Worm (Caenorhabditis elegans) whole organism, late embryonic: ENCODE measurements around the gene srg-6.

ENCODE experiments used
- K09A11.1 ChIP-seq: sonication (generic microtip); optimal IDR thresholded peaks from 2 replicates; lab custom pipeline; 2017; ENCODE audit warnings: antibody characterized with exemption, mild to moderate bottlenecking, missing genetic modification characterization, missing compliant biosample characterization; ENCODE audit not compliant: insufficient read depth
- ahr-1 ChIP-seq: sonication (generic microtip); optimal IDR thresholded peaks from 2 replicates; lab custom pipeline; 2016; ENCODE audit warnings: missing genetic modification characterization, missing compliant biosample characterization
- ceh-18 ChIP-seq: sonication (generic microtip); optimal IDR thresholded peaks from 2 replicates; lab custom pipeline; 2016; ENCODE audit warnings: missing genetic modification characterization, missing compliant biosample characterization
- ceh-19 ChIP-seq: fragments of 200-800 bp; sonication (Bioruptor generic); optimal IDR thresholded peaks from 2 replicates; lab custom pipeline; 2018; ENCODE audit warnings: mild to moderate bottlenecking, missing genetic modification characterization, missing compliant biosample characterization
- ceh-22 ChIP-seq: sonication (generic microtip); optimal IDR thresholded peaks from 2 replicates; lab custom pipeline; 2017; ENCODE audit warnings: missing biosample characterization, missing genetic modification characterization
- ceh-45 ChIP-seq: fragments of 200-800 bp; sonication (Bioruptor generic); IDR thresholded peaks from 2 replicates; pipeline ENCODE4 v1.3.6; 2022; ENCODE audit warnings: missing genetic modification reagents, missing genetic modification characterization, missing compliant biosample characterization
- ceh-6 ChIP-seq: fragments of 200-800 bp; sonication (Bioruptor generic); optimal IDR thresholded peaks from 2 replicates; lab custom pipeline; 2018; ENCODE audit warnings: mild to moderate bottlenecking, missing genetic modification characterization, missing compliant biosample characterization
- dve-1 ChIP-seq: sonication (generic microtip); optimal IDR thresholded peaks from 2 replicates; lab custom pipeline; 2017; ENCODE audit warnings: antibody characterized with exemption, mild to moderate bottlenecking, missing genetic modification characterization, missing compliant biosample characterization
- ets-4 ChIP-seq: sonication (generic microtip); optimal IDR thresholded peaks from 2 replicates; lab custom pipeline; 2016; ENCODE audit warnings: missing genetic modification characterization, missing compliant biosample characterization
- eyg-1 ChIP-seq: sonication (generic microtip); optimal IDR thresholded peaks from 2 replicates; lab custom pipeline; 2016; ENCODE audit warnings: missing genotype, missing genetic modification characterization, missing compliant biosample characterization
- gmeb-2 ChIP-seq: sonication (generic microtip); optimal IDR thresholded peaks from 2 replicates; lab custom pipeline; 2016; ENCODE audit warnings: missing genetic modification characterization, inconsistent platforms, missing compliant biosample characterization
- lin-11 ChIP-seq: fragments of 200-800 bp; sonication (Bioruptor generic); optimal IDR thresholded peaks from 2 replicates; lab custom pipeline; 2018; ENCODE audit warnings: mild to moderate bottlenecking, missing genetic modification characterization, missing compliant biosample characterization
- nfya-1 ChIP-seq: sonication (generic microtip); optimal IDR thresholded peaks from 2 replicates; lab custom pipeline; 2017; ENCODE audit warnings: missing genetic modification characterization, mild to moderate bottlenecking, missing compliant biosample characterization, antibody characterized with exemption, moderate library complexity
- odd-2 ChIP-seq: sonication (generic microtip); optimal IDR thresholded peaks from 2 replicates; lab custom pipeline; 2017; ENCODE audit warnings: antibody characterized with exemption, mild to moderate bottlenecking, missing genetic modification characterization, missing compliant biosample characterization
- pqm-1 ChIP-seq: sonication (generic microtip); optimal IDR thresholded peaks from 2 replicates; lab custom pipeline; 2016; ENCODE audit warnings: missing genetic modification characterization, missing compliant biosample characterization
- ref-2 ChIP-seq: sonication (generic microtip); optimal IDR thresholded peaks from 2 replicates; lab custom pipeline; 2016; ENCODE audit warnings: missing genetic modification characterization, missing compliant biosample characterization
- sox-2 ChIP-seq: fragments of 200-800 bp; sonication (Bioruptor generic); IDR thresholded peaks from 2 replicates; pipeline ENCODE4 v1.3.6; 2022; ENCODE audit warnings: missing genetic modification reagents, missing genetic modification characterization, missing compliant biosample characterization
- ttx-3 ChIP-seq: sonication (generic microtip); optimal IDR thresholded peaks from 2 replicates; lab custom pipeline; 2016; ENCODE audit warnings: missing genetic modification reagents, missing genetic modification characterization, missing compliant biosample characterization
- unc-86 ChIP-seq: sonication (generic microtip); optimal IDR thresholded peaks from 2 replicates; lab custom pipeline; 2016; ENCODE audit warnings: missing genetic modification characterization, missing compliant biosample characterization

srg-6 gene

DNA sequence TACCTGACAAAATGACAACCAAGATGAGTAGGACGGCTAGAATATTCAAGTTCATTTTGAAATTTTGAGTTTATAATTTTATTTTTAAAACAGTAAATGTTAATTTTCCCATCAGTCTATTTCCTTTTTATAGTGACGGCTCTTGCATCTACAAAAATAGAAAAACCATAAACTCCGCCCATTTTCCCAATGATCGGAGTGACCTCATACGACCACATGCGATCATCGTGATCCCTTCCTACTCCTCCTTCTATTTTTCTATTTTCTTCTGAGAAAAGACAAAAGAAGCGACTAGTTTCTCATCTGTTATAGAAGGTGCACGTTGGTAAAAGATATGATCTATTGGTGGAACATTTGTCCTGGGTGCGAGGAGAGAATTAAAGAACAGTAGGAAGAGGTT, 50.3 kb downstream of the srg-6 start, which contains the start of gene C23G10.11:
Gene C23G10.11 (minus strand): TSS at position 101 of the 400 bp plus-strand sequence.
- TF ChIP-seq ahr-1 (no peak), unc-86 (tag; lab: Kevin White, UChicago) (no peak), ceh-6 (no peak), ets-4 (tag; lab: Kevin White, UChicago) (no peak), pqm-1 (tag; lab: Kevin White, UChicago) (no peak), lin-11 (no peak), ref-2 (tag; lab: Kevin White, UChicago) (no peak), ceh-18 (tag; lab: Kevin White, UChicago) (no peak), sox-2 (GFP tag; lab: Robert Waterston, UW) (no peak), dve-1 (no peak), K09A11.1 (tag; lab: Kevin White, UChicago) (no peak), ceh-19 (GFP tag; lab: Kevin White, UChicago) (no peak), eyg-1 (no peak), ceh-22 (tag; lab: Kevin White, UChicago) (no peak), ceh-45 (GFP tag; lab: Robert Waterston, UW) (no peak), ttx-3 (tag; lab: Kevin White, UChicago) (no peak), nfya-1 (tag; lab: Kevin White, UChicago) (no peak), odd-2 (no peak), gmeb-2 (tag; lab: Kevin White, UChicago) (no peak)
